Worm (Caenorhabditis elegans) whole organism, L4/young adult: ENCODE data around the gene fbxb-14.

Experiments
- W03F9.2 ChIP-seq: fragments of 150-350 bp; optimal IDR thresholded peaks from 2 replicates; lab custom pipeline; 2014; ENCODE audit warnings: missing biosample characterization, missing genetic modification characterization
- dao-5 ChIP-seq: sonication (generic microtip); optimal IDR thresholded peaks from 2 replicates; lab custom pipeline; 2016; ENCODE audit warnings: missing genotype, missing genetic modification characterization, moderate library complexity, missing compliant biosample characterization
- him-1 ChIP-seq: sonication (generic microtip); optimal IDR thresholded peaks from 2 replicates; lab custom pipeline; 2016; ENCODE audit warnings: missing genotype, missing genetic modification reagents, missing genetic modification characterization, missing compliant biosample characterization

ce11 chrII:602969-603368 lies 20.4 kb upstream of the fbxb-14 start:
- TF ChIP-seq him-1 (tag; lab: Kevin White, UChicago) (no peak), W03F9.2 (no peak), dao-5 (tag; lab: Kevin White, UChicago) (no peak)
